Worm (Caenorhabditis elegans): ENCODE measurements around the gene R08A2.5.

R08A2.5 gene

ce11 chrV:14688097-14688912 lies 24.1 kb upstream of the R08A2.5 start, which contains the start of gene C47E8.11 (continued):
- TF ChIP-seq unc-130 (GFP tag; optimal IDR thresholded peaks at IDR 0.05): peak; percentile 46
- TF ChIP-seq Y53G8AR.9 (GFP tag; conservative IDR thresholded peaks at IDR 0.05): peak; percentile 68
- peak; percentile 6; the same call in 1 of the 2 replicates for TF ChIP-seq lag-1 (GFP tag; IDR thresholded peaks at IDR 0.05)
- peak; percentile 85 for TF ChIP-seq F10E7.11 (tag; optimal IDR thresholded peaks at IDR 0.05)
- no peak for TF ChIP-seq mes-4 (tag; optimal IDR thresholded peaks at IDR 0.05)
- TF ChIP-seq hlh-12 (tag; optimal IDR thresholded peaks at IDR 0.05): no peak
- peak; percentile 78 for TF ChIP-seq tlf-1 (GFP tag; optimal IDR thresholded peaks at IDR 0.05)
- TF ChIP-seq ets-4 (GFP tag; optimal IDR thresholded peaks at IDR 0.05): peak; percentile 46
- TF ChIP-seq somi-1 (GFP tag; optimal IDR thresholded peaks at IDR 0.05): peak; percentile 26
- peak; percentile 64 for TF ChIP-seq lin-54 (GFP tag; optimal IDR thresholded peaks at IDR 0.05)
- TF ChIP-seq attf-5 (GFP tag; optimal IDR thresholded peaks at IDR 0.05): peak; percentile 26
- no peak for TF ChIP-seq rpc-1 (optimal IDR thresholded peaks at IDR 0.05)
- no peak for TF ChIP-seq rpc-1 (tag; optimal IDR thresholded peaks at IDR 0.05)
- TF ChIP-seq egl-44 (GFP tag; IDR thresholded peaks at IDR 0.05): no peak
- TF ChIP-seq ccch-3 (GFP tag; optimal IDR thresholded peaks at IDR 0.05): no peak
- TF ChIP-seq ama-1 (optimal IDR thresholded peaks at IDR 0.05): peak; percentile 92
- TF ChIP-seq ama-1 (GFP tag; optimal IDR thresholded peaks at IDR 0.05): peak; percentile 57 to 77
- peak; percentile 66 for TF ChIP-seq mcd-1 (GFP tag; IDR thresholded peaks at IDR 0.05)
- TF ChIP-seq madf-3 (GFP tag; IDR thresholded peaks at IDR 0.05): peak; percentile 72; the same call in 1 of the 2 replicates
- peak; percentile 39; the same call in 1 of the 2 replicates for TF ChIP-seq D2030.7 (GFP tag; IDR thresholded peaks at IDR 0.05)
- TF ChIP-seq let-607 (tag; optimal IDR thresholded peaks at IDR 0.05): peak in 1 of 2 experiments; percentile 60
- peak; percentile 74 for TF ChIP-seq ztf-26 (tag; optimal IDR thresholded peaks at IDR 0.05)
- peak; percentile 52 for TF ChIP-seq lsl-1 (GFP tag; optimal IDR thresholded peaks at IDR 0.05)

ce11 chrV:14689060-14689750 lies 23.2 kb upstream of the R08A2.5 start, which contains the start of gene gasr-8:
TSS of gene gasr-8 (plus strand) at chrV:14689110.
- peak; percentile 66 for TF ChIP-seq madf-8 (GFP tag; conservative IDR thresholded peaks at IDR 0.05)
- no peak for TF ChIP-seq aptf-3 (GFP tag; IDR thresholded peaks at IDR 0.05)
- TF ChIP-seq lin-26 (GFP tag; IDR thresholded peaks at IDR 0.05): peak; percentile 80
- no peak for TF ChIP-seq nfya-2 (GFP tag; IDR thresholded peaks at IDR 0.05)
- TF ChIP-seq D2030.7 (GFP tag; IDR thresholded peaks at IDR 0.05): peak; percentile 63
- no peak for TF ChIP-seq snpc-4 (GFP tag; optimal IDR thresholded peaks at IDR 0.05)
- TF ChIP-seq snpc-4 (tag; optimal IDR thresholded peaks at IDR 0.05): peak in 2 of 4 experiments; percentile 27 to 34
- peak; percentile 64 for TF ChIP-seq xnd-1 (tag; optimal IDR thresholded peaks at IDR 0.05)
- TF ChIP-seq dox-1 (GFP tag; IDR thresholded peaks at IDR 0.05): peak; percentile 45; the same call in 1 of the 2 replicates
- peak; percentile 29 for TF ChIP-seq snpc-3.4 (tag; optimal IDR thresholded peaks at IDR 0.05)
- TF ChIP-seq hmg-1.2 (GFP tag; IDR thresholded peaks at IDR 0.05): peak; percentile 52
- TF ChIP-seq madf-10 (tag; optimal IDR thresholded peaks at IDR 0.05): peak; percentile 28
- peak; percentile 76 for TF ChIP-seq nfyb-1 (GFP tag; IDR thresholded peaks at IDR 0.05)
- peak; percentile 26 for TF ChIP-seq lin-54 (GFP tag; optimal IDR thresholded peaks at IDR 0.05)
- peak; percentile 1 to 50 for TF ChIP-seq rec-8 (tag; optimal IDR thresholded peaks at IDR 0.05)
- no peak for TF ChIP-seq nfya-1 (tag; optimal IDR thresholded peaks at IDR 0.05; ENCODE audit: borderline replicate concordance, insufficient read depth)
- peak; percentile 90 for TF ChIP-seq tbp1 (GFP tag; optimal IDR thresholded peaks at IDR 0.05)
- peak; percentile 66 for TF ChIP-seq madf-6 (GFP tag; IDR thresholded peaks at IDR 0.05)
- peak; percentile 73 for TF ChIP-seq hsf-1 (GFP tag; IDR thresholded peaks at IDR 0.05)
- no peak for TF ChIP-seq somi-1 (GFP tag; optimal IDR thresholded peaks at IDR 0.05)
- no peak for TF ChIP-seq ama-1 (optimal IDR thresholded peaks at IDR 0.05)
- peak in 1 of 2 experiments; percentile 51 for TF ChIP-seq ama-1 (GFP tag; optimal IDR thresholded peaks at IDR 0.05)
- TF ChIP-seq rpc-1 (optimal IDR thresholded peaks at IDR 0.05): peak; percentile 66
- peak; percentile 82 for TF ChIP-seq rpc-1 (tag; optimal IDR thresholded peaks at IDR 0.05)
- no peak for TF ChIP-seq F49E8.2 (tag; optimal IDR thresholded peaks at IDR 0.05; ENCODE audit: insufficient read depth)
- TF ChIP-seq mes-4 (tag; optimal IDR thresholded peaks at IDR 0.05): no peak
- no peak for TF ChIP-seq hlh-26 (GFP tag; conservative IDR thresholded peaks at IDR 0.05)
- TF ChIP-seq snpc-1.3 (tag; optimal IDR thresholded peaks at IDR 0.05; ENCODE audit: insufficient read depth): no peak
- TF ChIP-seq madf-3 (GFP tag; IDR thresholded peaks at IDR 0.05): 0 out of 2 replicates have a peak, but pooled peaks have one; percentile 4

Measured in whole organism, young adult.